Worm (Caenorhabditis elegans): ENCODE data around the gene pfd-5.

Gene pfd-5

DNA sequence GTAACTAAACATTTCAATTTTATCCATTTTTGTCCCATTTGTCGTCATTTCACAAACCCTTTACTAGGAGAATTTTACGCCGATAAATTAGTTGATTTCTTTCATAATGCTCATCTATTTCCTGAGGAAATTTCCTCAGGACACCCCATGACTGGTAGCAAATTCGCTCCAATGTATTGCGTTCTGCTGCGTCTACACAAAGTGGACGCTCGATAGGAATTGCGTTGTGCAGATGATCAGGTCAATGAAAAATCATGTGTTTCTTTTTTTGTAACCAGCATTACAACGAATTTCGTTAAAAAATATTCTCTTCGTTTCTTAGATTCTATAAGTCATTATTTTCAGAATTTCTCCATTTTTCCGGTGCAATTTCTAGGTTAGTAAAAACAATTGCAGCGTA, 16.9 kb downstream of the pfd-5 start, which contains the start of gene epg-4 (continued):
- TF ChIP-seq madf-9 (GFP tag; conservative IDR thresholded peaks at IDR 0.05) (no peak), spr-3 (GFP tag; optimal IDR thresholded peaks at IDR 0.05) (no peak), F10B5.3 (tag; optimal IDR thresholded peaks at IDR 0.05) (no peak), daf-19 (GFP tag; conservative IDR thresholded peaks at IDR 0.05) (no peak), nhr-76 (tag; optimal IDR thresholded peaks at IDR 0.05) (no peak), Y105C5A.15 (GFP tag; IDR thresholded peaks at IDR 0.05) (no peak), nhr-25 (tag; optimal IDR thresholded peaks at IDR 0.05; ENCODE audit: borderline replicate concordance, insufficient read depth) (no peak), dpl-1 (GFP tag; optimal IDR thresholded peaks at IDR 0.05) (peak; percentile 41), lin-15B (tag; optimal IDR thresholded peaks at IDR 0.05) (no peak), unc-62 (GFP tag; optimal IDR thresholded peaks at IDR 0.05 in 1 of 2) (no peak), unc-62 (tag; optimal IDR thresholded peaks at IDR 0.05) (no peak), egl-43 (GFP tag; IDR thresholded peaks at IDR 0.05) (no peak), nhr-28 (tag; optimal IDR thresholded peaks at IDR 0.05) (peak; percentile 52), nhr-77 (tag; optimal IDR thresholded peaks at IDR 0.05) (peak; percentile 80), ceh-62 (tag; optimal IDR thresholded peaks at IDR 0.05) (no peak), saeg-2 (GFP tag; IDR thresholded peaks at IDR 0.05) (no peak), daf-8 (GFP tag; IDR thresholded peaks at IDR 0.05) (no peak), lin-13 (GFP tag; optimal IDR thresholded peaks at IDR 0.05) (peak; percentile 33), Y48G9A.11 (GFP tag; IDR thresholded peaks at IDR 0.05) (no peak), ceh-32 (tag; optimal IDR thresholded peaks at IDR 0.05; ENCODE audit: poor library complexity) (no peak), F44E2.7 (GFP tag; IDR thresholded peaks at IDR 0.05) (no peak), nhr-6 (tag; optimal IDR thresholded peaks at IDR 0.05) (no peak), nhr-10 (tag; optimal IDR thresholded peaks at IDR 0.05) (no peak), zip-2 (tag; optimal IDR thresholded peaks at IDR 0.05) (no peak), hlh-30 (tag; optimal IDR thresholded peaks at IDR 0.05; ENCODE audit: insufficient read depth) (peak; percentile 96), arid-1 (GFP tag; conservative IDR thresholded peaks at IDR 0.05) (0 out of 2 replicates have a peak, but pooled peaks have one; percentile 5), hif-1 (tag; optimal IDR thresholded peaks at IDR 0.05) (peak in 1 of 2 experiments; percentile 52), mdl-1 (tag; optimal IDR thresholded peaks at IDR 0.05) (no peak), pqm-1 (tag; optimal IDR thresholded peaks at IDR 0.05) (peak; percentile 4), ZK546.5 (tag; optimal IDR thresholded peaks at IDR 0.05) (no peak), T26A8.4 (GFP tag; IDR thresholded peaks at IDR 0.05) (no peak), cey-2 (tag; optimal IDR thresholded peaks at IDR 0.05; ENCODE audit: borderline replicate concordance, insufficient read depth) (no peak), gei-8 (GFP tag; optimal IDR thresholded peaks at IDR 0.05) (no peak), lir-3 (tag; optimal IDR thresholded peaks at IDR 0.05) (no peak), Y75B8A.6 (GFP tag; IDR thresholded peaks at IDR 0.05) (no peak), ctbp-1 (GFP tag; IDR thresholded peaks at IDR 0.05) (peak; percentile 37; the same call in 1 of the 2 replicates), skn-1 (tag; optimal IDR thresholded peaks at IDR 0.05) (no peak), fos-1 (tag; optimal IDR thresholded peaks at IDR 0.05) (no peak), dmd-6 (GFP tag; IDR thresholded peaks at IDR 0.05) (no peak), dmd-8 (GFP tag; IDR thresholded peaks at IDR 0.05) (no peak), ztf-11 (tag; optimal IDR thresholded peaks at IDR 0.05) (no peak), lin-1 (GFP tag; IDR thresholded peaks at IDR 0.05) (no peak), ceh-20 (GFP tag; IDR thresholded peaks at IDR 0.05) (no peak), madf-5 (GFP tag; IDR thresholded peaks at IDR 0.05) (no peak), mxl-2 (GFP tag; conservative IDR thresholded peaks at IDR 0.05) (no peak), tra-1 (GFP tag; IDR thresholded peaks at IDR 0.05) (no peak), dve-1 (tag; optimal IDR thresholded peaks at IDR 0.05; ENCODE audit: insufficient read depth) (peak; percentile 33), spr-1 (tag; optimal IDR thresholded peaks at IDR 0.05) (no peak), ZK337.2 (GFP tag; IDR thresholded peaks at IDR 0.05) (no peak), daf-16 (GFP tag; optimal IDR thresholded peaks at IDR 0.05) (no peak), daf-16 (tag; optimal IDR thresholded peaks at IDR 0.05) (no peak), ceh-82 (tag; optimal IDR thresholded peaks at IDR 0.05) (no peak)
